Worm (Caenorhabditis elegans): ENCODE measurements around the gene F52D10.2.

- TF ChIP-seq ZK546.5 (tag; optimal IDR thresholded peaks at IDR 0.05): no peak
- TF ChIP-seq ceh-82 (tag; optimal IDR thresholded peaks at IDR 0.05): no peak
- TF ChIP-seq lin-39 (tag; optimal IDR thresholded peaks at IDR 0.05): no peak
Measured at ce11 chrX:11637721-11638120, 46.2 kb upstream of the F52D10.2 start.

All from whole organism, L2 larva.